Worm (Caenorhabditis elegans): ENCODE measurements around the gene egl-15.

DNA sequence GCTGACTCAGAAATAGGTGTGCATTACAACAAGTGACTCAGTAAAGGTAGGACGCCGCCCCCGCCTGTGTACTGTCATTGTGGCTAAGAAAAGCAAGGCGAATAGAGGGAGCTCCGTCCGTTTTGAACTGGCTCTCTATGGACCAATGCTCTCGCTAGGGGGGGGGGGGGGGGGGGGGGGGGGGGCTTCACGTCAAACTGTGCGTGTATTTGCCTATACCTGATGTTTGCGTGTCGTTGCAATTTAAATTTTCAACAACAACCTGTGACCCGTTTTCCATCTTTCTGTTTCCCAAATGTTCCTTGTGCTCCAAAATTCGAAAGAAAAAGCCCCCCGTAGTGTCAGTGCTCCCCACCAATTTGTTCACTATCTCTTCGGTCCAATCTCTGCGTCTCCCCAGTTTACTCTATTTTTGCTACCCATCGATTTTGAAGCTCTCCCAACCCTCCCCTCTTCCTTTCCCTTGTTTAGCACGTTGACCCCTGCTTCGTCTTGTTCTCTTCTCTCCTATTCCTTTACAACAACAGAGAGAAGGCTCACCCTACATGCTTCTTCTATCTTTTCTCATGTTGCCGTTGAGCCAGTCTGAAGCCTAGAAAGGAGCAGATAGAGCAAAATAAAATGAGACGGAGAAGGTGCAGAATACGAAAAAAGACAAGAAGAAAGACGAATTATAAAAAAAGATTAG lies 18.4 kb downstream of the egl-15 start:
- TF ChIP-seq lin-11 (tag; optimal IDR thresholded peaks at IDR 0.05) (no peak), syd-9 (tag; optimal IDR thresholded peaks at IDR 0.05) (no peak), ceh-2 (tag; optimal IDR thresholded peaks at IDR 0.05) (no peak), elt-2 (tag; optimal IDR thresholded peaks at IDR 0.05) (no peak), tbx-7 (tag; optimal IDR thresholded peaks at IDR 0.05) (no peak), C08G9.2 (tag; optimal IDR thresholded peaks at IDR 0.05) (no peak), nhr-11 (tag; optimal IDR thresholded peaks at IDR 0.05) (no peak), zip-5 (tag; optimal IDR thresholded peaks at IDR 0.05) (no peak), nfya-1 (tag; optimal IDR thresholded peaks at IDR 0.05) (peak; percentile 41)

All from whole organism, late embryonic.